Fruit fly (Drosophila melanogaster): ENCODE results near the gene CG18273.

Gene CG18273

DNA sequence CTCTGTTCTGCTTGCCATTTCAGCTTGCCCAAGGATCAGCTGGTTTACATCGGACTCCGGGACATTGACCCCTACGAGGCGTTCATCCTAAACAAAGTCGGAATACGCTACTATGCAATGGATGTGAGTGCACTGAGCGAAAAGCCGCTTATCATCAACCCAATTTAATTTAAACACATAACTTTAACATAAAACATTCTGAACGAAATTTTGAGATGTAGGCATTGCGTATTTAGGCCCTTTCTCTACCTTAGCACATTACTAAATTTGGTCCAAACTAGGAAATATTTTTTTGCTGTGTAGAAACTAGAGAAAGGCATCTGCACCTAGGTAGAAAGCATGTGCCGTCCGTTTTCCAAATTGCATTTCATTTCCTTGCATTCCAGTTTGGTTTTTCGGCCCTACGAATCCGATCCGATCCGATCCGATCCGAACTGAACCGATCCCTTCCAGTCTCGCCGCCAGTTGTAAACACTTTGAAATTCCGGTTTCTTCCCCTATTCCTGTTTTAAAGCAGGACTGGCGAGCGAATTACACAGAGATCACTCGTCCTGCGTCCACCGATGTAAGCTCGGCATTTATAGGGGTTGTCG lies 39.2 kb upstream of the CG18273 start (continued):
- TF ChIP-seq CG7963 (GFP tag; IDR thresholded peaks at IDR 0.05; ENCODE audit: partially characterized antibody) (no peak), oc (tag; optimal IDR thresholded peaks at IDR 0.05) (no peak), Trl (optimal IDR thresholded peaks at IDR 0.05) (no peak), Trl (GFP tag; optimal IDR thresholded peaks at IDR 0.05) (peak; percentile 76), yki (optimal IDR thresholded peaks at IDR 0.05) (no peak), fd3F (GFP tag; optimal IDR thresholded peaks at IDR 0.05) (no peak), CG8359 (GFP tag; optimal IDR thresholded peaks at IDR 0.05; ENCODE audit: borderline replicate concordance) (peak; percentile 53), rib (GFP tag; IDR thresholded peaks at IDR 0.05) (no peak), CG18599 (GFP tag; optimal IDR thresholded peaks at IDR 0.05) (no peak), chinmo (GFP tag; IDR thresholded peaks at IDR 0.05; ENCODE audit: partially characterized antibody) (no peak), Lpt (GFP tag; optimal IDR thresholded peaks at IDR 0.05) (no peak), CG9932 (GFP tag; IDR thresholded peaks at IDR 0.05) (no peak), Nf-YB (GFP tag; optimal IDR thresholded peaks at IDR 0.05) (peak; percentile 32), Dbx (GFP tag; IDR thresholded peaks at IDR 0.05) (no peak), tap (tag; optimal IDR thresholded peaks at IDR 0.05) (no peak), CG10543 (GFP tag; optimal IDR thresholded peaks at IDR 0.05) (no peak), CG18262 (tag; optimal IDR thresholded peaks at IDR 0.05) (peak; percentile 83), fd96Cb (tag; optimal IDR thresholded peaks at IDR 0.05) (peak; percentile 54), CG16815 (GFP tag; optimal IDR thresholded peaks at IDR 0.05) (peak; percentile 81), CG10431 (GFP tag; optimal IDR thresholded peaks at IDR 0.05) (no peak), Ets97D (GFP tag; optimal IDR thresholded peaks at IDR 0.05) (no peak), CG6683 (GFP tag; optimal IDR thresholded peaks at IDR 0.05) (no peak), tin (GFP tag; optimal IDR thresholded peaks at IDR 0.05) (peak; percentile 65), Gug (GFP tag; IDR thresholded peaks at IDR 0.05) (no peak), sens (GFP tag) (peak; percentile 95), CG9609 (GFP tag; optimal IDR thresholded peaks at IDR 0.05) (peak; percentile 47), CG15601 (tag; optimal IDR thresholded peaks at IDR 0.05) (no peak), CG17802 (tag; optimal IDR thresholded peaks at IDR 0.05) (no peak), pum (GFP tag; optimal IDR thresholded peaks at IDR 0.05) (peak; percentile 57), Fer2 (tag; optimal IDR thresholded peaks at IDR 0.05) (no peak), CG2120 (GFP tag; optimal IDR thresholded peaks at IDR 0.05) (no peak), CG14014 (GFP tag; IDR thresholded peaks at IDR 0.05) (no peak), CG17568 (GFP tag; optimal IDR thresholded peaks at IDR 0.05) (no peak), CG4360 (GFP tag; IDR thresholded peaks at IDR 0.05) (no peak), Rx (GFP tag; IDR thresholded peaks at IDR 0.05) (0 out of 2 replicates have a peak, but pooled peaks have one; percentile 20), CoRest (tag; optimal IDR thresholded peaks at IDR 0.05) (peak; percentile 31), CG11093 (GFP tag; IDR thresholded peaks at IDR 0.05) (0 out of 3 replicates have a peak, but pooled peaks have one; percentile 42), zfh2 (GFP tag; optimal IDR thresholded peaks at IDR 0.05) (no peak), dimm (GFP tag; IDR thresholded peaks at IDR 0.05) (no peak), Drgx (GFP tag; IDR thresholded peaks at IDR 0.05) (no peak), Meics (GFP tag; optimal IDR thresholded peaks at IDR 0.05) (no peak), sima (GFP tag; optimal IDR thresholded peaks at IDR 0.05) (peak; percentile 18), pho (GFP tag; optimal IDR thresholded peaks at IDR 0.05) (no peak), CG8388 (GFP tag; optimal IDR thresholded peaks at IDR 0.05) (peak; percentile 53), CG3407 (GFP tag; optimal IDR thresholded peaks at IDR 0.05) (no peak), CG13123 (GFP tag; optimal IDR thresholded peaks at IDR 0.05) (no peak), Doc2 (GFP tag; IDR thresholded peaks at IDR 0.05) (no peak), z (GFP tag; IDR thresholded peaks at IDR 0.05) (no peak), CG1602 (GFP tag; optimal IDR thresholded peaks at IDR 0.05) (peak; percentile 56), NC2β (GFP tag; optimal IDR thresholded peaks at IDR 0.05) (peak; percentile 77), sug (tag; optimal IDR thresholded peaks at IDR 0.05) (no peak), grau (tag; optimal IDR thresholded peaks at IDR 0.05) (peak; percentile 56)

Data from whole organism, embryonic.